Worm (Caenorhabditis elegans) whole organism, L1 larva: Measurements from ENCODE around the gene F52C12.6.

Source experiments
- mab-9 ChIP-seq: fragments of 200-800 bp; sonication (Bioruptor generic); IDR thresholded peaks from 2 replicates; pipeline ENCODE4 v1.3.6; 2022; ENCODE audit warnings: missing genetic modification reagents, missing genetic modification characterization, missing compliant biosample characterization
- mdl-1 ChIP-seq, 2 experiments: fragments of 150-350 bp; optimal IDR thresholded peaks; 2 replicates each; lab custom pipeline; 2014 to 2017; ENCODE audit warnings: missing biosample characterization in 2 of 2, missing genetic modification characterization in 2 of 2, inconsistent platforms in 1 of 2
- mef-2 ChIP-seq: fragments of 150-350 bp; optimal IDR thresholded peaks from 2 replicates; lab custom pipeline; 2014; ENCODE audit warnings: missing biosample characterization, missing genetic modification characterization
- nhr-77 ChIP-seq: fragments of 150-350 bp; optimal IDR thresholded peaks from 2 replicates; lab custom pipeline; 2014; ENCODE audit warnings: missing biosample characterization, missing genetic modification characterization
- pag-3 ChIP-seq: sonication (generic microtip); optimal IDR thresholded peaks from 2 replicates; lab custom pipeline; 2017; ENCODE audit warnings: missing genetic modification characterization, mild to moderate bottlenecking, missing compliant biosample characterization, antibody characterized with exemption, borderline replicate concordance; ENCODE audit not compliant: insufficient read depth
- unc-62 ChIP-seq: fragments of 150-350 bp; optimal IDR thresholded peaks from 2 replicates; lab custom pipeline; 2014; ENCODE audit warnings: missing biosample characterization, missing genetic modification reagents, missing genetic modification characterization

- TF ChIP-seq pag-3 (tag; lab: Kevin White, UChicago) = no peak
- TF ChIP-seq unc-62 (GFP tag; lab: Kevin White, UChicago) = no peak
- no peak for TF ChIP-seq mab-9 (GFP tag; lab: Robert Waterston, UW)
- TF ChIP-seq nhr-77 (tag; lab: Kevin White, UChicago) = no peak
- no peak for TF ChIP-seq mef-2
- no peak for TF ChIP-seq mdl-1 (tag; optimal IDR thresholded peaks at IDR 0.05; lab: Kevin White, UChicago)
These were observed 23.3 kb downstream of the F52C12.6 start, which contains the start of gene Y76B12C.8 for ce11 chrIV:1979782-1980181.
